Fruit fly (Drosophila melanogaster) whole organism, prepupa: ENCODE results near the gene CG4497.

Source experiments
- Blimp-1 ChIP-seq: fragments of 200-800 bp; sonication (Bioruptor generic); optimal IDR thresholded peaks from 3 replicates; lab custom pipeline; 2017; ENCODE audit warnings: missing biosample characterization, missing genetic modification characterization, mild to moderate bottlenecking, moderate library complexity, missing genetic modification reagents
- CG11902 ChIP-seq: fragments of 200-800 bp; sonication (Bioruptor generic); optimal IDR thresholded peaks from 3 replicates; lab custom pipeline; 2016; ENCODE audit warnings: missing biosample characterization, missing genetic modification characterization
- CG16779 ChIP-seq: fragments of 200-800 bp; sonication (Bioruptor generic); optimal IDR thresholded peaks from 3 replicates; lab custom pipeline; 2017; ENCODE audit warnings: missing biosample characterization, mild to moderate bottlenecking, missing genetic modification characterization
- CG3032 ChIP-seq: fragments of 200-800 bp; optimal IDR thresholded peaks from 2 replicates; lab custom pipeline; 2019; ENCODE audit warnings: missing biosample characterization, mild to moderate bottlenecking, missing genetic modification characterization, moderate library complexity
- CG31627 ChIP-seq: fragments of 200-800 bp; sonication (Bioruptor generic); optimal IDR thresholded peaks from 3 replicates; lab custom pipeline; 2016; ENCODE audit warnings: missing biosample characterization, missing genetic modification characterization
- CG34406 ChIP-seq: fragments of 200-800 bp; sonication (Bioruptor generic); optimal IDR thresholded peaks from 3 replicates; lab custom pipeline; 2016; ENCODE audit warnings: missing biosample characterization, missing genetic modification characterization
- CG3919 ChIP-seq: fragments of 200-800 bp; sonication (Bioruptor generic); optimal IDR thresholded peaks from 3 replicates; lab custom pipeline; 2016; ENCODE audit warnings: missing biosample characterization, missing genetic modification characterization
- CG4318 ChIP-seq: fragments of 200-800 bp; sonication (Bioruptor generic); optimal IDR thresholded peaks from 3 replicates; lab custom pipeline; 2017; ENCODE audit warnings: missing biosample characterization, mild to moderate bottlenecking, missing genetic modification characterization
- CG6276 ChIP-seq: fragments of 200-800 bp; sonication (Bioruptor generic); optimal IDR thresholded peaks from 2 replicates; lab custom pipeline; 2017; ENCODE audit warnings: missing biosample characterization, mild to moderate bottlenecking, missing genetic modification characterization
- CG6792 ChIP-seq: fragments of 200-800 bp; sonication (Bioruptor generic); optimal IDR thresholded peaks from 3 replicates; lab custom pipeline; 2016; ENCODE audit warnings: missing biosample characterization, missing genetic modification characterization
- CG6808 ChIP-seq: fragments of 200-800 bp; sonication (Bioruptor generic); optimal IDR thresholded peaks from 3 replicates; lab custom pipeline; 2017; ENCODE audit warnings: missing biosample characterization, missing genetic modification characterization, mild to moderate bottlenecking, moderate library complexity, missing genetic modification reagents
- CG6854 ChIP-seq: fragments of 200-800 bp; sonication (Bioruptor generic); optimal IDR thresholded peaks from 2 replicates; lab custom pipeline; 2017; ENCODE audit warnings: missing biosample characterization, mild to moderate bottlenecking, missing genetic modification characterization
- CG9139 ChIP-seq: fragments of 200-800 bp; sonication (Bioruptor generic); optimal IDR thresholded peaks from 3 replicates; lab custom pipeline; 2017; ENCODE audit warnings: missing biosample characterization, mild to moderate bottlenecking, missing genetic modification characterization
- Eip78C ChIP-seq: fragments of 200-800 bp; sonication (Bioruptor generic); peaks from one replicate; lab custom pipeline; 2016; ENCODE audit warnings: missing biosample characterization, missing genetic modification characterization
- Eip93F ChIP-seq: fragments of 200-800 bp; sonication (Bioruptor generic); optimal IDR thresholded peaks from 2 replicates; lab custom pipeline; 2016; ENCODE audit warnings: missing biosample characterization, mild to moderate bottlenecking, missing genetic modification characterization
- Ets96B ChIP-seq: fragments of 200-800 bp; optimal IDR thresholded peaks from 2 replicates; lab custom pipeline; 2019; ENCODE audit warnings: missing biosample characterization, mild to moderate bottlenecking, missing genetic modification characterization, moderate library complexity
- Hr38 ChIP-seq: sonication (Bioruptor generic); optimal IDR thresholded peaks from 2 replicates; lab custom pipeline; 2016; ENCODE audit warnings: missing biosample characterization, missing genetic modification characterization
- Hr39 ChIP-seq: fragments of 200-800 bp; sonication (Bioruptor generic); optimal IDR thresholded peaks from 2 replicates; lab custom pipeline; 2016; ENCODE audit warnings: missing biosample characterization, missing genetic modification characterization
- Smox ChIP-seq: fragments of 200-800 bp; sonication (Bioruptor generic); optimal IDR thresholded peaks from 3 replicates; lab custom pipeline; 2016; ENCODE audit warnings: missing biosample characterization, missing genetic modification characterization
- Sox102F ChIP-seq: fragments of 200-800 bp; sonication (Bioruptor generic); optimal IDR thresholded peaks from 2 replicates; lab custom pipeline; 2016; ENCODE audit warnings: missing biosample characterization, mild to moderate bottlenecking, missing genetic modification characterization
- acj6 ChIP-seq: fragments of 200-800 bp; sonication (Bioruptor generic); optimal IDR thresholded peaks from 3 replicates; lab custom pipeline; 2016; ENCODE audit warnings: missing biosample characterization, missing genetic modification characterization
- cyc ChIP-seq: fragments of 200-800 bp; sonication (Bioruptor generic); optimal IDR thresholded peaks from 3 replicates; lab custom pipeline; 2016; ENCODE audit warnings: missing biosample characterization, missing genetic modification characterization
- dac ChIP-seq: fragments of 200-800 bp; sonication (Bioruptor generic); optimal IDR thresholded peaks from 2 replicates; lab custom pipeline; 2017; ENCODE audit warnings: missing biosample characterization, mild to moderate bottlenecking, missing genetic modification characterization
- esn ChIP-seq: fragments of 200-800 bp; sonication (Bioruptor generic); optimal IDR thresholded peaks from 2 replicates; lab custom pipeline; 2016; ENCODE audit warnings: missing biosample characterization, mild to moderate bottlenecking, missing genetic modification characterization, moderate library complexity
- fkh ChIP-seq: fragments of 200-800 bp; sonication (Bioruptor generic); optimal IDR thresholded peaks from 3 replicates; lab custom pipeline; 2017; ENCODE audit warnings: missing biosample characterization, mild to moderate bottlenecking, missing genetic modification characterization, moderate library complexity
- lz ChIP-seq: fragments of 200-800 bp; sonication (Bioruptor generic); optimal IDR thresholded peaks from 3 replicates; lab custom pipeline; 2016; ENCODE audit warnings: missing biosample characterization, missing genetic modification characterization
- net ChIP-seq: fragments of 200-800 bp; sonication (Bioruptor generic); optimal IDR thresholded peaks from 3 replicates; lab custom pipeline; 2016; ENCODE audit warnings: missing biosample characterization, missing genetic modification characterization
- salr ChIP-seq, 2 experiments: fragments of 200-800 bp; sonication (Bioruptor generic); optimal IDR thresholded peaks; 3 replicates each; lab custom pipeline; 2016 to 2018; ENCODE audit warnings: missing biosample characterization in 2 of 2, missing genetic modification characterization in 2 of 2, mild to moderate bottlenecking in 1 of 2
- spab ChIP-seq: fragments of 200-800 bp; sonication (Bioruptor generic); optimal IDR thresholded peaks from 2 replicates; lab custom pipeline; 2017; ENCODE audit warnings: missing biosample characterization, mild to moderate bottlenecking, missing genetic modification characterization, missing genetic modification reagents
- ss ChIP-seq, 2 experiments: fragments of 200-800 bp; sonication (Bioruptor generic); optimal IDR thresholded peaks; 2 replicates in 1 of 2; 3 replicates in 1 of 2; lab custom pipeline; 2017 to 2018; ENCODE audit warnings: mild to moderate bottlenecking in 2 of 2, missing biosample characterization in 2 of 2, missing genetic modification characterization in 2 of 2, moderate library complexity in 1 of 2
- svp ChIP-seq: fragments of 200-800 bp; sonication (Bioruptor generic); peaks from one replicate; lab custom pipeline; 2016; ENCODE audit warnings: missing biosample characterization, missing genetic modification characterization
- topi ChIP-seq: fragments of 200-800 bp; sonication (Bioruptor generic); optimal IDR thresholded peaks from 3 replicates; lab custom pipeline; 2016; ENCODE audit warnings: missing biosample characterization, missing genetic modification characterization
- vri ChIP-seq: fragments of 200-800 bp; sonication (Bioruptor generic); optimal IDR thresholded peaks from 3 replicates; lab custom pipeline; 2016; ENCODE audit warnings: missing biosample characterization, mild to moderate bottlenecking, missing genetic modification characterization

The CG4497 gene

dm6 chr2L:7217059-7217458, 22.7 kb upstream of the CG4497 start:
- TF ChIP-seq fkh (GFP tag; lab: Kevin White, UChicago) = peak; percentile 50
- TF ChIP-seq Eip78C = peak; percentile 45
- no peak for TF ChIP-seq CG3032 (tag; lab: Kevin White, UChicago)
- TF ChIP-seq salr (GFP tag; optimal IDR thresholded peaks at IDR 0.05; lab: Kevin White, UChicago) = no peak

dm6 chr2L:7216272-7216671, 21.9 kb upstream of the CG4497 start:
- TF ChIP-seq CG3919 (GFP tag; lab: Kevin White, UChicago) (no peak), Ets96B (no peak), Eip78C (peak; percentile 50), ss (GFP tag; optimal IDR thresholded peaks at IDR 0.05; lab: Kevin White, UChicago) (peak in 1 of 2 experiments; percentile 66), svp (GFP tag; lab: Kevin White, UChicago) (peak; percentile 34), Sox102F (GFP tag; lab: Kevin White, UChicago) (peak; percentile 3), CG34406 (GFP tag; lab: Kevin White, UChicago) (no peak), acj6 (GFP tag; lab: Kevin White, UChicago) (no peak), CG6792 (GFP tag; lab: Kevin White, UChicago) (no peak), cyc (GFP tag; lab: Kevin White, UChicago) (no peak)

dm6 chr2L:7215657-7216056, 21.3 kb upstream of the CG4497 start:
- TF ChIP-seq fkh (GFP tag; lab: Kevin White, UChicago) (peak; percentile 82), spab (GFP tag; lab: Kevin White, UChicago) (no peak), CG31627 (GFP tag; lab: Kevin White, UChicago) (no peak), CG3919 (GFP tag; lab: Kevin White, UChicago) (no peak)

dm6 chr2L:7214885-7215284, 20.5 kb upstream of the CG4497 start:
- TF ChIP-seq net (GFP tag; lab: Kevin White, UChicago) = no peak
- TF ChIP-seq CG6276 (GFP tag; lab: Kevin White, UChicago) = no peak
- no peak for TF ChIP-seq lz (GFP tag; lab: Kevin White, UChicago)
- peak; percentile 51 for TF ChIP-seq fkh (GFP tag; lab: Kevin White, UChicago)
- TF ChIP-seq ss (GFP tag; optimal IDR thresholded peaks at IDR 0.05; lab: Kevin White, UChicago) = peak in 1 of 2 experiments; percentile 23
- TF ChIP-seq svp (GFP tag; lab: Kevin White, UChicago) = peak; percentile 74
- peak; percentile 39 for TF ChIP-seq Eip93F
- TF ChIP-seq vri (GFP tag; lab: Kevin White, UChicago) = peak; percentile 77
- peak; percentile 68 for TF ChIP-seq Eip78C
- no peak for TF ChIP-seq Hr39 (GFP tag; lab: Kevin White, UChicago)

dm6 chr2L:7213532-7213931, 19.1 kb upstream of the CG4497 start:
- TF ChIP-seq Hr38 (GFP tag; lab: Kevin White, UChicago) = no peak
- no peak for TF ChIP-seq cyc (GFP tag; lab: Kevin White, UChicago)
- no peak for TF ChIP-seq CG4318 (GFP tag; lab: Kevin White, UChicago)
- peak; percentile 98 for TF ChIP-seq svp (GFP tag; lab: Kevin White, UChicago)

dm6 chr2L:7207660-7208059, 13.3 kb upstream of the CG4497 start:
- TF ChIP-seq CG6276 (GFP tag; lab: Kevin White, UChicago) = peak; percentile 59
- TF ChIP-seq lz (GFP tag; lab: Kevin White, UChicago) = no peak
- TF ChIP-seq Blimp-1 = no peak
- TF ChIP-seq ss (GFP tag; optimal IDR thresholded peaks at IDR 0.05; lab: Kevin White, UChicago) = peak; percentile 55 to 70
- no peak for TF ChIP-seq topi (GFP tag; lab: Kevin White, UChicago)
- no peak for TF ChIP-seq CG11902
- peak; percentile 27 for TF ChIP-seq spab (GFP tag; lab: Kevin White, UChicago)
- TF ChIP-seq svp (GFP tag; lab: Kevin White, UChicago) = peak; percentile 83
- no peak for TF ChIP-seq salr (GFP tag; optimal IDR thresholded peaks at IDR 0.05; lab: Kevin White, UChicago)
- peak; percentile 39 for TF ChIP-seq Eip78C
- TF ChIP-seq CG4318 (GFP tag; lab: Kevin White, UChicago) = no peak
- TF ChIP-seq dac (GFP tag; lab: Kevin White, UChicago) = no peak
- peak; percentile 43 for TF ChIP-seq CG16779
- TF ChIP-seq CG9139 (GFP tag; lab: Kevin White, UChicago) = peak; percentile 71
- no peak for TF ChIP-seq Hr38 (GFP tag; lab: Kevin White, UChicago)
- TF ChIP-seq Smox (GFP tag; lab: Kevin White, UChicago) = no peak
- TF ChIP-seq CG6854 (GFP tag; lab: Kevin White, UChicago) = peak; percentile 6
- TF ChIP-seq esn (GFP tag; lab: Kevin White, UChicago) = no peak
- TF ChIP-seq CG6808 = peak; percentile 64
